Worm (Caenorhabditis elegans): ENCODE results near the gene toe-1.

The toe-1 gene

DNA sequence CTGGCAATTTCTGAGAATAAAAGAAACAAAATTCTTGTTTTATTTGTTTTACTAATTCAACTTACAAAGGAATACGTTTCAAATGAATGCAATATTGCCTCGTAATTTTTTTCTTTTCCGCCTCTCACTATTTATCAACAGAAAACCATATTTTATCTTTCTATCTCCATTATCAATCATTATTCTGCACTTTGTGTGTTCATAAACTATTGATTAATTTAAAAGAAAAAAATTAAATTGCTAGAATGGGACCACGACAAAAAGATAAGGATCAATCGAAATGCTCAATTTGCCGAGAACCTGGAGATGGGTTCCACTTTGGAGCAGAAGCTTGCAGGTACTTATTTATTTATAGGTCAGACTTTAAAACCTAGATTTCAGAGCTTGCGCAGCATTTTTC, 10.2 kb downstream of the toe-1 start, which contains the start of gene nhr-273:
Gene nhr-273, plus strand, starts transcription at position 167 of the 400 bp plus-strand sequence.
- peak; percentile 61 for TF ChIP-seq nhr-43 (tag; optimal IDR thresholded peaks at IDR 0.05; ENCODE audit: poor library complexity, severe bottlenecking)
- TF ChIP-seq ceh-82 (tag; optimal IDR thresholded peaks at IDR 0.05): no peak
- peak; percentile 54 for TF ChIP-seq elt-2 (tag; optimal IDR thresholded peaks at IDR 0.05)

DNA sequence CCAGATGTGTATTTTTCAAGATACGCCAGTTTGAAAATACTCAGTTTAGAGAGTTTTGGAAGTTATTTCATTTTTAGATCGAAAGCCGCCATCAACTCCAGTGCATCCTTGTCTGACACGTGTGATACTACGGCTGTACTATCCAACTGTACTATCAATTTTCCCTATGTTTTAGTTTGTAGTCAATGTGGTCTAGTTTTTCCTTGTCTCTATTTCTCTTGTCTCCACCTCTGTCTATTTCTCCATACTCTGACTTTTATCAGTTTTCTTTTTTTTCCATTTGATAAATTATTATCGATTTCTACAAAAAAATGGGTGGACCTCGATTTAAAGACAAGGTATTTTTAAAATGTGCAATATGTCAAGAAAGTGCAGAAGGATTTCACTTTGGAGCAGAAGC, 13.6 kb downstream of the toe-1 start, which contains the start of gene nhr-16:
Gene nhr-16, plus strand, starts transcription at position 205 of the 400 bp plus-strand sequence.
- TF ChIP-seq ZK546.5 (tag; optimal IDR thresholded peaks at IDR 0.05): no peak
- TF ChIP-seq elt-2 (tag; optimal IDR thresholded peaks at IDR 0.05): peak; percentile 33

DNA sequence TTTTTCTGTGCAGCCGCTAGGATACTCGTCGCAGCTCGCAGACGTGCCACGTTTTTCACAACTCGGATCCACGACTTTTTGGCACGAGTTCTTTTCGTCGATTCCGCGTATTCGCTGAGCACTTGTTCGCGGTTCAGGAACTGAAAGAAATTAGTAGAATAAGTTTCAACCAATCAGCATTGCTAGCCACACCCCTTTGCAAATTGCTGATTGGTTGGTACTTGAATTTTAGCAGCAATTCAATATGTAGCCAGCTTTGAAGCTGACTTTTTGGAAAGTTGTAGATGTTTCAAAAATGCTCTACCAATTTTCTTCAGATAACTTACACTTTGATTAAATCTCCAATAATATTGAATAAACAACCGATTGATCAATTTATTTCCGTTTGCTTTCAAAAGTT, 16.3 kb downstream of the toe-1 start:
- TF ChIP-seq hmg-11 (tag; optimal IDR thresholded peaks at IDR 0.05): no peak
- no peak for TF ChIP-seq ceh-82 (tag; optimal IDR thresholded peaks at IDR 0.05)
- TF ChIP-seq fos-1 (tag; optimal IDR thresholded peaks at IDR 0.05): no peak
- no peak for TF ChIP-seq ceh-28 (tag; optimal IDR thresholded peaks at IDR 0.05)
- TF ChIP-seq nfya-1 (tag; optimal IDR thresholded peaks at IDR 0.05; ENCODE audit: insufficient read depth): peak; percentile 93
- no peak for TF ChIP-seq mdl-1 (tag; optimal IDR thresholded peaks at IDR 0.05)
- no peak for TF ChIP-seq ceh-9 (tag; optimal IDR thresholded peaks at IDR 0.05)

DNA sequence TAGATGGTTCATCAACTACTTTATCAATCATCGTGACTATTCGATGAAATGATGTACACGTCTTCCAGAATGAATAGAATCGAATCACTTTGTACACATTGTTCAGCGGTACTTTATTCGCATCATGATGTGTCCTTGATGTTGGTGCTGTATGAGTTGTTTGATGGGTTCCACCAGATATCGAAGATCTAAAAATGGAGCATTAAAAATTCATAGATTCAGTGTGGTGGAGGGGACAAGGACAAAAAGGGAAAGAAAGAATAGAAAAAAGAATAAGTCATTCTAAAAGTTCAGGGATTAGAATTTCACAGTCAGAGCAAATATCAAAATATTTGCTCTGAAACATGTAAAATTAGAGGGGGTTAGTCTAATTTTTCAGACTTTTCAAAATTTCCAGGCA, 19.8 kb downstream of the toe-1 start:
- TF ChIP-seq sea-2 (GFP tag; optimal IDR thresholded peaks at IDR 0.05) (no peak), fos-1 (tag; optimal IDR thresholded peaks at IDR 0.05) (no peak), unc-62 (GFP tag; optimal IDR thresholded peaks at IDR 0.05) (no peak), nhr-28 (tag; optimal IDR thresholded peaks at IDR 0.05) (no peak), egl-5 (tag; optimal IDR thresholded peaks at IDR 0.05) (no peak), ama-1 (optimal IDR thresholded peaks at IDR 0.05) (no peak), pqm-1 (tag; optimal IDR thresholded peaks at IDR 0.05) (no peak), skn-1 (tag; optimal IDR thresholded peaks at IDR 0.05) (no peak), nhr-12 (tag; optimal IDR thresholded peaks at IDR 0.05) (no peak), zag-1 (tag; optimal IDR thresholded peaks at IDR 0.05) (no peak), elt-1 (tag; optimal IDR thresholded peaks at IDR 0.05) (no peak), egl-27 (tag; optimal IDR thresholded peaks at IDR 0.05) (no peak), elt-3 (tag; optimal IDR thresholded peaks at IDR 0.05) (no peak), ztf-4 (tag; optimal IDR thresholded peaks at IDR 0.05) (no peak), nhr-76 (tag; optimal IDR thresholded peaks at IDR 0.05) (no peak), nhr-11 (tag; optimal IDR thresholded peaks at IDR 0.05) (no peak), ZK546.5 (tag; optimal IDR thresholded peaks at IDR 0.05) (no peak), mdl-1 (tag; optimal IDR thresholded peaks at IDR 0.05) (no peak), lin-15B (tag; optimal IDR thresholded peaks at IDR 0.05) (no peak)

DNA sequence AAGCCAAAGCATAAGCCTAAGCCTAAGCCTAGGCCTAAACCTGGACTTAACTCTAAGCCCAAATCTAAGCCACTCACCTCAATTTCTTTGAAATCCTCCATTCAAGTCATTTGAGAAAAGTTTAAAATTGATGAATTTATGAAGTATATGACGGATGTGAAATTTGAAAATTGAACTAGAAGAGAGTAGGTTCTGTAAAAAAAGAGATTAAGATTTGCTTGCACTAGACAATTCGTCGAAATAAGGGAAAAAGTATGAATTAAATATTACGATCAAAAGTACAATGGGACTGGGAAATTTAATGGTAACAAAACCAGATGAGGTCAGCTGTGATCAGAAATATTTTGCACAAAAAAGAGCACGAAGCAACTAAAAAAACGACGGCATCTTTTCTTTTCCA, 28.1 kb downstream of the toe-1 start, which contains the start of gene twk-2:
Gene twk-2, minus strand, starts transcription at position 101 of the 400 bp plus-strand sequence.
- no peak for TF ChIP-seq fos-1 (tag; optimal IDR thresholded peaks at IDR 0.05)

DNA sequence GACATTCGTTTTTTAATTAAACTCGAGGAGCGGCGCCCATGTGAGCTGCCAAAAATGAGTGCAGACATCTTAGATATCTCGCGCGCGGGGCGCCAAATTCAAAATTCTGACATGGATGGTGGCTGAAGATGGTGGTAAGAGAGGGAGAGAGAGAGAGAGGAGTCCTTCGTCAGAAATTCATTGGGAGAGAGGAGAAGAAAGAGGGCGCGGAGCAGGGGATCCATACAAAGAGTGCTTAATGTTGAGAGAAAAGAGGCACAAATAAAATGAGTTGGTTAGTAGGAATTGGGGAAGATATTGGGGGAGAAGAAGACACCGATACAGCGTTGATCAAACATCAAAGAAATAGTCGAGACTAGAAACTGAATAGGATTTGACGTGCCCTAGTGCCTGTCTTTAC, 28.5 kb downstream of the toe-1 start:
- TF ChIP-seq daf-12 (tag; optimal IDR thresholded peaks at IDR 0.05): no peak
- no peak for TF ChIP-seq nhr-28 (tag; optimal IDR thresholded peaks at IDR 0.05)
- TF ChIP-seq ztf-4 (tag; optimal IDR thresholded peaks at IDR 0.05): no peak
- no peak for TF ChIP-seq ceh-28 (tag; optimal IDR thresholded peaks at IDR 0.05)
- TF ChIP-seq lin-15B (tag; optimal IDR thresholded peaks at IDR 0.05): peak; percentile 53
- no peak for TF ChIP-seq nhr-67 (tag; optimal IDR thresholded peaks at IDR 0.05)
- no peak for TF ChIP-seq ama-1 (optimal IDR thresholded peaks at IDR 0.05)
- TF ChIP-seq jun-1 (tag; optimal IDR thresholded peaks at IDR 0.05): no peak
- peak; percentile 7 for TF ChIP-seq hmg-11 (tag; optimal IDR thresholded peaks at IDR 0.05)
- TF ChIP-seq nhr-12 (tag; optimal IDR thresholded peaks at IDR 0.05): no peak
- no peak for TF ChIP-seq egl-27 (tag; optimal IDR thresholded peaks at IDR 0.05)
- no peak for TF ChIP-seq nhr-77 (tag; optimal IDR thresholded peaks at IDR 0.05)
- TF ChIP-seq elt-1 (tag; optimal IDR thresholded peaks at IDR 0.05): no peak
- TF ChIP-seq skn-1 (tag; optimal IDR thresholded peaks at IDR 0.05): no peak
- peak; percentile 45 for TF ChIP-seq lin-39 (tag; optimal IDR thresholded peaks at IDR 0.05)
- TF ChIP-seq nhr-23 (tag; optimal IDR thresholded peaks at IDR 0.05): no peak
- no peak for TF ChIP-seq aly-2 (tag; optimal IDR thresholded peaks at IDR 0.05)
- TF ChIP-seq nfya-1 (tag; optimal IDR thresholded peaks at IDR 0.05; ENCODE audit: insufficient read depth): peak; percentile 34
- TF ChIP-seq mdl-1 (tag; optimal IDR thresholded peaks at IDR 0.05): no peak
- no peak for TF ChIP-seq ZK546.5 (tag; optimal IDR thresholded peaks at IDR 0.05)

Measured in whole organism, L3 larva.